Worm (Caenorhabditis elegans) whole organism, L1 larva: ENCODE measurements around the gene clec-35.

Experiments
- C16A3.4 ChIP-seq: fragments of 150-350 bp; optimal IDR thresholded peaks from 2 replicates; lab custom pipeline; 2014; ENCODE audit warnings: missing biosample characterization, missing genetic modification characterization
- fos-1 ChIP-seq: fragments of 150-350 bp; optimal IDR thresholded peaks from 2 replicates; lab custom pipeline; 2014; ENCODE audit warnings: missing biosample characterization, missing genetic modification characterization
- lsy-2 ChIP-seq, 2 experiments: fragments of 150-350 bp; optimal IDR thresholded peaks; 2 replicates each; lab custom pipeline; 2014; ENCODE audit warnings: missing biosample characterization in 2 of 2, missing genetic modification characterization in 2 of 2
- pqm-1 ChIP-seq: sonication (generic microtip); optimal IDR thresholded peaks from 3 replicates; lab custom pipeline; 2017; ENCODE audit warnings: missing biosample characterization, missing genetic modification characterization
- tbx-2 ChIP-seq: sonication (generic microtip); optimal IDR thresholded peaks from 2 replicates; lab custom pipeline; 2016; ENCODE audit warnings: missing genetic modification characterization, missing compliant biosample characterization

DNA sequence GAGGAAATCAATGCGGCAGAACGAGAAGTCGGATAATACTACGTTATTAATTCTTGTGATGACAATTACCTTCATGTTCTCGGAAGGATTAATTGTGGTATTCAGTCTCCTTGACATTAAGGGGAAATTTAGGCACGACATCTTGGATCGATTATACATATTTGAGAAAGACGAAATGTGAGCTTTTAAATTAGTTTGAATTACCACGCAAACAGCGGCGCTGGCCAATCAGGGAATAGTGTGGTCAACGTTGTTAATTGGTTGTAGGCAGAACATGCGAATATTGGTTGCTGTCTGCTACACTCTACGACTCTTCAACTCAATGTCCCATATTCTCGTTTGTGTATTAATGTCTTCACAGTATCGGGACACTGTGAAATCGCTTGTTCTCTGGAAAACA, 21.1 kb upstream of the clec-35 start, which contains the start of gene F49A5.10:
- no peak for TF ChIP-seq C16A3.4 (tag; lab: Kevin White, UChicago)
- TF ChIP-seq tbx-2, result no peak
- TF ChIP-seq lsy-2 (tag; optimal IDR thresholded peaks at IDR 0.05; lab: Kevin White, UChicago), result no peak
- no peak for TF ChIP-seq pqm-1 (tag; lab: Kevin White, UChicago)
- no peak for TF ChIP-seq fos-1 (tag; lab: Kevin White, UChicago)
